ENCODE assay signal across 2 worm cellular contexts in genomic region chrIV:6369489-6369888, ce11.
A peak's percentile ranks its signal among the peaks of the same experiment; 100 is the strongest.
TF ChIP-seq lines count a peak whose summit lies in the region.

No protein-coding gene starts in this region.

TF ChIP-seq in whole organism, L1 larva, 84 proteins besides CTCF, POLR2A, EP300 and RAD21 (continued from another document):
- no peak for TF ChIP-seq nhr-11 (tag; optimal IDR thresholded peaks at IDR 0.05; lab: Kevin White, UChicago)
- peak; percentile 77 for TF ChIP-seq ceh-90 (tag; optimal IDR thresholded peaks at IDR 0.05; lab: Kevin White, UChicago)
- TF ChIP-seq nhr-47 (tag; optimal IDR thresholded peaks at IDR 0.05; lab: Kevin White, UChicago): peak; percentile 56
- peak; percentile 7 for TF ChIP-seq tbx-2 (tag; optimal IDR thresholded peaks at IDR 0.05; lab: Kevin White, UChicago)
- peak; percentile 90 to 92 for TF ChIP-seq efl-1 (optimal IDR thresholded peaks at IDR 0.05; lab: Kevin White, UChicago)
- peak; percentile 89 to 99 for TF ChIP-seq efl-1 (GFP tag; optimal IDR thresholded peaks at IDR 0.05 in 1 of 2; lab: Kevin White, UChicago)
- TF ChIP-seq swsn-7 (tag; optimal IDR thresholded peaks at IDR 0.05; lab: Kevin White, UChicago): peak; percentile 26
- TF ChIP-seq xbp-1 (tag; optimal IDR thresholded peaks at IDR 0.05; lab: Kevin White, UChicago): peak; percentile 2
- peak; percentile 78 to 87 (median 85) for TF ChIP-seq dpl-1 (GFP tag; optimal IDR thresholded peaks at IDR 0.05; lab: Kevin White, UChicago)
- no peak for TF ChIP-seq hlh-4 (tag; optimal IDR thresholded peaks at IDR 0.05; lab: Kevin White, UChicago)
- no peak for TF ChIP-seq C16A3.4 (tag; optimal IDR thresholded peaks at IDR 0.05; lab: Kevin White, UChicago)
- peak; percentile 57 for TF ChIP-seq lir-3 (tag; optimal IDR thresholded peaks at IDR 0.05; lab: Kevin White, UChicago; ENCODE audit: poor library complexity)
- TF ChIP-seq pqm-1 (tag; optimal IDR thresholded peaks at IDR 0.05; lab: Kevin White, UChicago): no peak
- TF ChIP-seq ets-5 (GFP tag; IDR thresholded peaks at IDR 0.05; lab: Robert Waterston, UW): no peak
- no peak for TF ChIP-seq ceh-63 (GFP tag; optimal IDR thresholded peaks at IDR 0.05; lab: Kevin White, UChicago)
- TF ChIP-seq nhr-90 (tag; optimal IDR thresholded peaks at IDR 0.05; lab: Kevin White, UChicago; ENCODE audit: poor library complexity): peak; percentile 57
- TF ChIP-seq sup-37 (GFP tag; optimal IDR thresholded peaks at IDR 0.05; lab: Kevin White, UChicago): no peak
- no peak for TF ChIP-seq egl-27 (tag; optimal IDR thresholded peaks at IDR 0.05; lab: Kevin White, UChicago)
- no peak for TF ChIP-seq mdl-1 (tag; optimal IDR thresholded peaks at IDR 0.05; lab: Kevin White, UChicago)
- TF ChIP-seq ztf-11 (tag; optimal IDR thresholded peaks at IDR 0.05; lab: Kevin White, UChicago): peak in 1 of 2 experiments; percentile 8
- peak; percentile 58 for TF ChIP-seq nhr-71 (tag; optimal IDR thresholded peaks at IDR 0.05; lab: Kevin White, UChicago)
- peak; percentile 80 for TF ChIP-seq nhr-85 (tag; lab: Kevin White, UChicago)
- TF ChIP-seq egl-13 (tag; optimal IDR thresholded peaks at IDR 0.05; lab: Kevin White, UChicago): peak; percentile 32
- peak; percentile 29; the same call in 1 of the 2 replicates for TF ChIP-seq nhr-19 (GFP tag; conservative IDR thresholded peaks at IDR 0.05; lab: Robert Waterston, UW)
- TF ChIP-seq fkh-4 (tag; optimal IDR thresholded peaks at IDR 0.05; lab: Kevin White, UChicago; ENCODE audit: borderline replicate concordance): peak; percentile 7
- TF ChIP-seq lsy-2 (tag; optimal IDR thresholded peaks at IDR 0.05; lab: Kevin White, UChicago): peak in 1 of 2 experiments; percentile 52

TF ChIP-seq in whole organism, L2 larva, 48 proteins besides CTCF, POLR2A, EP300 and RAD21 (continued from another document):
- TF ChIP-seq nhr-11 (tag; optimal IDR thresholded peaks at IDR 0.05; lab: Kevin White, UChicago) (no peak), nhr-77 (tag; optimal IDR thresholded peaks at IDR 0.05; lab: Kevin White, UChicago) (no peak), ztf-1 (GFP tag; conservative IDR thresholded peaks at IDR 0.05; lab: Robert Waterston, UW) (no peak), C34F6.9 (tag; optimal IDR thresholded peaks at IDR 0.05; lab: Kevin White, UChicago) (no peak), mbf-1 (tag; optimal IDR thresholded peaks at IDR 0.05; lab: Kevin White, UChicago) (no peak), unc-55 (GFP tag; optimal IDR thresholded peaks at IDR 0.05; lab: Kevin White, UChicago) (peak; percentile 26), elt-3 (tag; optimal IDR thresholded peaks at IDR 0.05; lab: Kevin White, UChicago) (no peak), Y55F3AM.14 (GFP tag; optimal IDR thresholded peaks at IDR 0.05; lab: Kevin White, UChicago) (no peak), unc-39 (tag; optimal IDR thresholded peaks at IDR 0.05; lab: Kevin White, UChicago) (no peak), lin-39 (tag; optimal IDR thresholded peaks at IDR 0.05; lab: Kevin White, UChicago) (no peak), R02D3.7 (tag; optimal IDR thresholded peaks at IDR 0.05; lab: Kevin White, UChicago) (no peak), F13H6.1 (tag; optimal IDR thresholded peaks at IDR 0.05; lab: Kevin White, UChicago) (no peak), lsy-2 (tag; optimal IDR thresholded peaks at IDR 0.05; lab: Kevin White, UChicago) (peak in 1 of 2 experiments; percentile 48), crh-2 (tag; optimal IDR thresholded peaks at IDR 0.05; lab: Kevin White, UChicago) (peak; percentile 0), sma-9 (GFP tag; optimal IDR thresholded peaks at IDR 0.05; lab: Kevin White, UChicago) (peak; percentile 7), sma-9 (tag; optimal IDR thresholded peaks at IDR 0.05; lab: Kevin White, UChicago) (no peak)
TF ChIP-seq in whole organism, L2 larva: peak in this region for 7.
